Worm (Caenorhabditis elegans) whole organism, mixed stage, embryonic: ENCODE measurements around the gene H09F14.1.

Source experiments
- M03D4.4 ChIP-seq: sonication (generic microtip); optimal IDR thresholded peaks from 2 replicates; lab custom pipeline; 2017; ENCODE audit warnings: mild to moderate bottlenecking, missing genetic modification characterization, missing compliant biosample characterization
- bed-3 ChIP-seq: fragments of 200-800 bp; sonication (Bioruptor generic); optimal IDR thresholded peaks from 3 replicates; lab custom pipeline; 2018; ENCODE audit warnings: mild to moderate bottlenecking, missing genetic modification characterization, moderate library complexity, missing compliant biosample characterization
- blmp-1 ChIP-seq: fragments of 150-350 bp; optimal IDR thresholded peaks from 2 replicates; lab custom pipeline; 2014; ENCODE audit warnings: missing biosample characterization, missing genetic modification characterization
- ceh-39 ChIP-seq: fragments of 150-350 bp; optimal IDR thresholded peaks from 2 replicates; lab custom pipeline; 2014; ENCODE audit warnings: missing biosample characterization, missing genetic modification characterization
- ceh-43 ChIP-seq: fragments of 200-800 bp; sonication (Bioruptor generic); optimal IDR thresholded peaks from 2 replicates; lab custom pipeline; 2018; ENCODE audit warnings: mild to moderate bottlenecking, missing genetic modification characterization, moderate library complexity, missing compliant biosample characterization
- ceh-83 ChIP-seq: fragments of 200-800 bp; sonication (Bioruptor generic); optimal IDR thresholded peaks from 2 replicates; lab custom pipeline; 2018; ENCODE audit warnings: mild to moderate bottlenecking, missing genetic modification characterization, missing compliant biosample characterization
- ces-1 ChIP-seq: fragments of 150-350 bp; optimal IDR thresholded peaks from 2 replicates; lab custom pipeline; 2014; ENCODE audit warnings: missing biosample characterization, missing genetic modification reagents, missing genetic modification characterization
- cnd-1 ChIP-seq: fragments of 200-800 bp; sonication (Bioruptor generic); optimal IDR thresholded peaks from 2 replicates; lab custom pipeline; 2018; ENCODE audit warnings: mild to moderate bottlenecking, missing genetic modification characterization, missing compliant biosample characterization
- drap-1 ChIP-seq: fragments of 200-800 bp; sonication (Bioruptor generic); optimal IDR thresholded peaks from 3 replicates; lab custom pipeline; 2018; ENCODE audit warnings: mild to moderate bottlenecking, missing genetic modification characterization, missing compliant biosample characterization
- elt-1 ChIP-seq: sonication (generic microtip); optimal IDR thresholded peaks from 2 replicates; lab custom pipeline; 2017; ENCODE audit warnings: missing genetic modification characterization, mild to moderate bottlenecking, missing compliant biosample characterization, antibody characterized with exemption, moderate library complexity, borderline replicate concordance; ENCODE audit not compliant: insufficient read depth
- elt-3 ChIP-seq: fragments of 150-350 bp; optimal IDR thresholded peaks from 2 replicates; lab custom pipeline; 2014; ENCODE audit warnings: missing biosample characterization, missing genetic modification characterization
- ham-2 ChIP-seq: fragments of 200-800 bp; sonication (Bioruptor generic); optimal IDR thresholded peaks from 2 replicates; lab custom pipeline; 2018; ENCODE audit warnings: mild to moderate bottlenecking, missing genetic modification characterization, missing compliant biosample characterization
- hlh-1 ChIP-seq: fragments of 150-350 bp; optimal IDR thresholded peaks from 2 replicates; lab custom pipeline; 2014; ENCODE audit warnings: missing biosample characterization, missing genetic modification reagents, missing genetic modification characterization
- lin-13 ChIP-seq: fragments of 150-350 bp; optimal IDR thresholded peaks from 2 replicates; lab custom pipeline; 2014; ENCODE audit warnings: missing biosample characterization, missing genetic modification characterization
- lin-32 ChIP-seq: fragments of 200-800 bp; sonication (Bioruptor generic); optimal IDR thresholded peaks from 2 replicates; lab custom pipeline; 2018; ENCODE audit warnings: mild to moderate bottlenecking, missing genetic modification characterization, missing compliant biosample characterization
- mab-5 ChIP-seq: fragments of 150-350 bp; optimal IDR thresholded peaks from 2 replicates; lab custom pipeline; 2014; ENCODE audit warnings: missing biosample characterization, missing genetic modification characterization
- mep-1 ChIP-seq: fragments of 150-350 bp; optimal IDR thresholded peaks from 2 replicates; lab custom pipeline; 2017; ENCODE audit warnings: missing biosample characterization, missing genetic modification reagents, missing genetic modification characterization, inconsistent platforms
- mls-2 ChIP-seq: sonication (generic microtip); optimal IDR thresholded peaks from 2 replicates; lab custom pipeline; 2016; ENCODE audit warnings: mild to moderate bottlenecking, missing genetic modification characterization, moderate library complexity, missing compliant biosample characterization
- nhr-12 ChIP-seq: fragments of 150-350 bp; optimal IDR thresholded peaks from 2 replicates; lab custom pipeline; 2014; ENCODE audit warnings: missing biosample characterization, missing genetic modification characterization
- nhr-2 ChIP-seq: fragments of 150-350 bp; optimal IDR thresholded peaks from 2 replicates; lab custom pipeline; 2014; ENCODE audit warnings: missing biosample characterization, missing genetic modification characterization
- nhr-237 ChIP-seq: fragments of 150-350 bp; optimal IDR thresholded peaks from 2 replicates; lab custom pipeline; 2014; ENCODE audit warnings: missing biosample characterization, missing genetic modification characterization
- nhr-28 ChIP-seq: fragments of 150-350 bp; optimal IDR thresholded peaks from 2 replicates; lab custom pipeline; 2014; ENCODE audit warnings: missing biosample characterization, missing genetic modification characterization
- nhr-76 ChIP-seq: sonication (generic microtip); optimal IDR thresholded peaks from 2 replicates; lab custom pipeline; 2017; ENCODE audit warnings: missing biosample characterization, missing genetic modification characterization
- pha-4 ChIP-seq: fragments of 150-350 bp; optimal IDR thresholded peaks from 2 replicates; lab custom pipeline; 2018; ENCODE audit warnings: missing biosample characterization, missing genetic modification reagents, missing genetic modification characterization
- sem-2 ChIP-seq: fragments of 200-800 bp; sonication (Bioruptor generic); optimal IDR thresholded peaks from 2 replicates; lab custom pipeline; 2018; ENCODE audit warnings: mild to moderate bottlenecking, missing genetic modification characterization, missing compliant biosample characterization
- snpc-4 ChIP-seq: fragments of 150-350 bp; optimal IDR thresholded peaks from 2 replicates; lab custom pipeline; 2014; ENCODE audit warnings: missing biosample characterization, missing genetic modification characterization
- sptf-1 ChIP-seq: sonication (generic microtip); optimal IDR thresholded peaks from 2 replicates; lab custom pipeline; 2017; ENCODE audit warnings: mild to moderate bottlenecking, missing genetic modification characterization, moderate library complexity, missing compliant biosample characterization
- tbx-8 ChIP-seq: fragments of 200-800 bp; sonication (Bioruptor generic); optimal IDR thresholded peaks from 2 replicates; lab custom pipeline; 2018; ENCODE audit warnings: mild to moderate bottlenecking, missing genetic modification characterization, moderate library complexity, missing compliant biosample characterization
- unc-120 ChIP-seq: sonication (generic microtip); optimal IDR thresholded peaks from 2 replicates; lab custom pipeline; 2017; ENCODE audit warnings: missing genetic modification characterization, missing compliant biosample characterization; ENCODE audit not compliant: poor library complexity, severe bottlenecking
- unc-39 ChIP-seq: fragments of 150-350 bp; optimal IDR thresholded peaks from 2 replicates; lab custom pipeline; 2014; ENCODE audit warnings: missing biosample characterization, missing genetic modification characterization
- unc-62 ChIP-seq: fragments of 150-350 bp; optimal IDR thresholded peaks from 2 replicates; lab custom pipeline; 2014; ENCODE audit warnings: missing biosample characterization, missing genetic modification reagents, missing genetic modification characterization
- zip-8 ChIP-seq: fragments of 150-350 bp; optimal IDR thresholded peaks from 2 replicates; lab custom pipeline; 2014; ENCODE audit warnings: missing biosample characterization, missing genetic modification characterization
- ztf-11 ChIP-seq: fragments of 150-350 bp; optimal IDR thresholded peaks from 2 replicates; lab custom pipeline; 2014; ENCODE audit warnings: missing biosample characterization, missing genetic modification characterization

Gene H09F14.1

DNA sequence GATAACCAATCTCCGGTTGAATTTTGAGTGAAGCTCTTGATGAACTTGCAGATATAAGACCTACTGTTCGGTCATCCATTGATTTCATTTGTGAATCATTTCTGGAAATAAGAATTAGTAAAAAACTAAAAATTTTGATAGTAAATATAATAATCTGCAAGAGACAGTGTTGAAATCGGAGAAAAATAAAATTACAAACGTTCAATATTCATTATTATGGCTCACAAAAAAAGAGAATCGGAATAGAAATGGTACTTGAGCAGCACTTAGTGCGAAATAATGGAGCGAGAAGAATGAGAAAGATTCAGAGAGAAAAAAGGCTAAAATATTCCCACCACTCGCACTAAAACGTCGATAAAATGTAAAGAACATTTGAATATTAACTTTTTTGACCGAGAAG, 39.1 kb downstream of the H09F14.1 start, which contains the start of gene vps-54:
TSS of gene vps-54 (minus strand) at position 101 of the 400 bp plus-strand sequence.
- TF ChIP-seq nhr-28 (tag; lab: Kevin White, UChicago) (no peak), ceh-39 (no peak), drap-1 (no peak), unc-39 (no peak), snpc-4 (tag; lab: Kevin White, UChicago) (no peak), sem-2 (GFP tag; lab: Kevin White, UChicago) (no peak), elt-1 (no peak), elt-3 (tag; lab: Kevin White, UChicago) (no peak), tbx-8 (no peak), unc-62 (GFP tag; lab: Kevin White, UChicago) (no peak), nhr-76 (tag; lab: Kevin White, UChicago) (no peak), blmp-1 (tag; lab: Kevin White, UChicago) (no peak)

DNA sequence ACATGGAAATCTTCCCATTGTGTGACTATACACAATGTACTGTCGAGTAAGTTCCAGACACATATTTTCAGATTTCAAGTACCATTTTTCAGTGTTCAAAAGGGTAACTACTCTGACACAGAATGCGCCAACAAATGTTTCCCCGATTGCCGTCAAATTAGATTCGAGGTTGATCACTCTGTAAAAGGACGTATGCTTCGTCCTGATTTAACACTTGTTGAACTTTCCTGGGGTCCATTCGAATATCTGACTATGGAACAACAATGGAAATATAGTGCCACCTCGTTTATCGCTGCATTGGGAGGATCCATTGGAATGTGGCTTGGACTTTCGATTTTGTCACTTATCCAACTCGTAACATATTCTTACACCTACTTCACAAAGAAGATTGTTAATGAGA, 41.2 kb downstream of the H09F14.1 start:
- TF ChIP-seq ceh-39, result no peak
- TF ChIP-seq ztf-11, result no peak
- no peak for TF ChIP-seq lin-13
- no peak for TF ChIP-seq nhr-76 (tag; lab: Kevin White, UChicago)
- no peak for TF ChIP-seq ham-2
- TF ChIP-seq zip-8, result no peak
- TF ChIP-seq ceh-83 (GFP tag; lab: Kevin White, UChicago), result no peak
- no peak for TF ChIP-seq unc-120 (tag; lab: Kevin White, UChicago)
- no peak for TF ChIP-seq nhr-237 (tag; lab: Kevin White, UChicago)
- TF ChIP-seq ceh-43 (GFP tag; lab: Kevin White, UChicago), result no peak
- no peak for TF ChIP-seq nhr-12 (tag; lab: Kevin White, UChicago)
- TF ChIP-seq hlh-1 (tag; lab: Kevin White, UChicago), result no peak
- TF ChIP-seq blmp-1 (tag; lab: Kevin White, UChicago), result no peak
- no peak for TF ChIP-seq nhr-2
- no peak for TF ChIP-seq M03D4.4
- TF ChIP-seq lin-32 (GFP tag; lab: Kevin White, UChicago), result no peak
- no peak for TF ChIP-seq mep-1 (tag; lab: Kevin White, UChicago)
- no peak for TF ChIP-seq tbx-8

DNA sequence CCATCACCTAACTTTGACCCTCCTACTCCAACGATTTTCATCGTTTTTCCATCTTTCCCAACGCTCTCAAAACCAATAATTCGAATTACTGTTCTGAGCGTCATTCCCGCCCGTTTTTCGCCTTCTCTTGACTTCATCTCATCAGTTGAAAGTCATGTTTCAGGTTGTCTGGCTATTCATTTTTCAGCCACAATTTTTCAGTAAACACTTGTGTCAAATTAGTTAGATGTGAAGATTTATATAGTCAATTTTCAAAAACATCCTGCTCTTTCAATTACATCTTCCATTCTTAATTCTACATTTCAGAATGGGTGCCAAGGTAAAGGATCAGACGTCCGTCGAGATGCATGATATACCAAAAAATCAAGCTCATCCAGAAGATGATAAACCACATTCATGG, 42.8 kb downstream of the H09F14.1 start, which contains the start of gene del-6:
TSS of gene del-6 (plus strand) at position 301 of the 400 bp plus-strand sequence.
- TF ChIP-seq ces-1 (GFP tag; lab: Kevin White, UChicago) (no peak), snpc-4 (tag; lab: Kevin White, UChicago) (no peak), nhr-28 (tag; lab: Kevin White, UChicago) (no peak), nhr-76 (tag; lab: Kevin White, UChicago) (no peak), drap-1 (no peak)

DNA sequence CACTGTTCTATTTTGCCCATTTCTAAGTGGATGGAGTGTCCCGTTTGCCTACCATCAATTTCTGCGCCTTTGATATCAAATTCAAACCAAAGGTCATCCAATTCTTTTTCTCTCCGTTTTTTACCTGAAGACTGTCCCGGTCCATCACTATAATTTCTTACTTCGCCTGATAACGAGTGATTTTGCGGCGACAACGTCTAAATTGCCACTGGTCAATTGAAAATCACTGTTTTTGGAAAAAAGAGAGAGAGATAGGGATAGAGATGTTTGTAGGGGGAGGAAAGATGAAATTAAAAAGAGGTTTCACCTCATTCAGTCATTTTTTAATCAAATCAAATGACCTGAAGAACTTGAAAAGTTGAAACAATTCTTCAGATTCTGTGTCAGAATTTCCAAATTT, 43.9 kb downstream of the H09F14.1 start:
- no peak for TF ChIP-seq sptf-1 (tag; lab: Kevin White, UChicago)
- no peak for TF ChIP-seq mab-5 (tag; lab: Kevin White, UChicago)
- TF ChIP-seq drap-1, result no peak
- TF ChIP-seq ceh-39, result no peak
- no peak for TF ChIP-seq bed-3 (GFP tag; lab: Kevin White, UChicago)
- TF ChIP-seq ztf-11, result no peak
- no peak for TF ChIP-seq mls-2
- TF ChIP-seq tbx-8, result no peak
- TF ChIP-seq pha-4 (tag; lab: Kevin White, UChicago), result no peak
- TF ChIP-seq zip-8, result no peak
- no peak for TF ChIP-seq ces-1 (GFP tag; lab: Kevin White, UChicago)
- TF ChIP-seq mep-1 (tag; lab: Kevin White, UChicago), result no peak
- TF ChIP-seq ceh-43 (GFP tag; lab: Kevin White, UChicago), result no peak
- no peak for TF ChIP-seq blmp-1 (tag; lab: Kevin White, UChicago)
- TF ChIP-seq nhr-28 (tag; lab: Kevin White, UChicago), result no peak
- no peak for TF ChIP-seq nhr-2
- TF ChIP-seq nhr-237 (tag; lab: Kevin White, UChicago), result no peak
- no peak for TF ChIP-seq unc-62 (GFP tag; lab: Kevin White, UChicago)
- TF ChIP-seq nhr-12 (tag; lab: Kevin White, UChicago), result no peak
- no peak for TF ChIP-seq hlh-1 (tag; lab: Kevin White, UChicago)

ce11 chrV:10568496-10568895, 46.9 kb downstream of the H09F14.1 start:
- TF ChIP-seq M03D4.4 (no peak), ham-2 (no peak), cnd-1 (tag; lab: Kevin White, UChicago) (no peak), zip-8 (no peak), ceh-83 (GFP tag; lab: Kevin White, UChicago) (no peak), sem-2 (GFP tag; lab: Kevin White, UChicago) (no peak), mls-2 (no peak), blmp-1 (tag; lab: Kevin White, UChicago) (no peak), unc-120 (tag; lab: Kevin White, UChicago) (no peak), elt-1 (no peak), mep-1 (tag; lab: Kevin White, UChicago) (no peak), nhr-28 (tag; lab: Kevin White, UChicago) (no peak), ceh-39 (no peak), sptf-1 (tag; lab: Kevin White, UChicago) (no peak), nhr-237 (tag; lab: Kevin White, UChicago) (no peak), hlh-1 (tag; lab: Kevin White, UChicago) (no peak), unc-62 (GFP tag; lab: Kevin White, UChicago) (no peak), nhr-76 (tag; lab: Kevin White, UChicago) (no peak), lin-32 (GFP tag; lab: Kevin White, UChicago) (no peak)
- TF ChIP-seq, all 35 proteins: peak for 0
